Worm (Caenorhabditis elegans) whole organism, L3 larva: Measurements from ENCODE around the gene F38G1.3.

Experiments used
- R02D3.7 ChIP-seq: fragments of 150-350 bp; optimal IDR thresholded peaks from 2 replicates; lab custom pipeline; 2014; ENCODE audit warnings: missing biosample characterization, missing genetic modification characterization
- ama-1 ChIP-seq: fragments of 150-350 bp; optimal IDR thresholded peaks from 2 replicates; lab custom pipeline; 2018
- ceh-16 ChIP-seq: sonication (generic microtip); optimal IDR thresholded peaks from 2 replicates; lab custom pipeline; 2017; ENCODE audit warnings: missing biosample characterization, missing genetic modification characterization
- ceh-82 ChIP-seq: fragments of 150-350 bp; optimal IDR thresholded peaks from 2 replicates; lab custom pipeline; 2014; ENCODE audit warnings: missing biosample characterization, missing genetic modification characterization
- daf-12 ChIP-seq: fragments of 150-350 bp; optimal IDR thresholded peaks from 2 replicates; lab custom pipeline; 2014; ENCODE audit warnings: missing biosample characterization, missing genetic modification reagents, missing genetic modification characterization
- egl-5 ChIP-seq: fragments of 150-350 bp; optimal IDR thresholded peaks from 2 replicates; lab custom pipeline; 2017; ENCODE audit warnings: missing biosample characterization, missing genetic modification reagents, missing genetic modification characterization, inconsistent platforms
- elt-1 ChIP-seq: fragments of 150-350 bp; optimal IDR thresholded peaks from 2 replicates; lab custom pipeline; 2014; ENCODE audit warnings: missing biosample characterization, missing genetic modification characterization
- elt-2 ChIP-seq: sonication (generic microtip); optimal IDR thresholded peaks from 2 replicates; lab custom pipeline; 2016; ENCODE audit warnings: missing genetic modification reagents, mild to moderate bottlenecking, missing genetic modification characterization, missing compliant biosample characterization
- elt-3 ChIP-seq, 3 experiments: fragments of 150-350 bp in 1 of 3; sonication (generic microtip) in 2 of 3; optimal IDR thresholded peaks; 2 replicates in 2 of 3; 4 replicates in 1 of 3; lab custom pipeline; 2014 to 2017; ENCODE audit warnings: missing biosample characterization in 3 of 3, missing genetic modification characterization in 3 of 3
- eor-1 ChIP-seq, 2 experiments: fragments of 150-350 bp; optimal IDR thresholded peaks; 2 replicates each; lab custom pipeline; 2014 to 2018; ENCODE audit warnings: missing biosample characterization in 2 of 2, missing genetic modification characterization in 2 of 2
- fos-1 ChIP-seq: fragments of 150-350 bp; optimal IDR thresholded peaks from 2 replicates; lab custom pipeline; 2014; ENCODE audit warnings: missing biosample characterization, missing genetic modification characterization
- jun-1 ChIP-seq: fragments of 150-350 bp; optimal IDR thresholded peaks from 2 replicates; lab custom pipeline; 2014; ENCODE audit warnings: missing biosample characterization, missing genetic modification reagents, missing genetic modification characterization
- lin-15B ChIP-seq: fragments of 150-350 bp; optimal IDR thresholded peaks from 2 replicates; lab custom pipeline; 2014; ENCODE audit warnings: missing biosample characterization, missing genetic modification characterization
- lsy-12 ChIP-seq: sonication (generic microtip); optimal IDR thresholded peaks from 2 replicates; lab custom pipeline; 2016; ENCODE audit warnings: mild to moderate bottlenecking, missing genetic modification characterization, missing compliant biosample characterization
- mdl-1 ChIP-seq: fragments of 150-350 bp; optimal IDR thresholded peaks from 2 replicates; lab custom pipeline; 2014; ENCODE audit warnings: missing biosample characterization, missing genetic modification characterization
- nfya-1 ChIP-seq: sonication (generic microtip); optimal IDR thresholded peaks from 2 replicates; lab custom pipeline; 2017; ENCODE audit warnings: missing genetic modification characterization, mild to moderate bottlenecking, missing compliant biosample characterization, antibody characterized with exemption, moderate library complexity; ENCODE audit not compliant: insufficient read depth
- nhr-23 ChIP-seq: fragments of 150-350 bp; optimal IDR thresholded peaks from 2 replicates; lab custom pipeline; 2014; ENCODE audit warnings: missing biosample characterization, missing genetic modification reagents, missing genetic modification characterization
- nhr-237 ChIP-seq: fragments of 150-350 bp; optimal IDR thresholded peaks from 2 replicates; lab custom pipeline; 2014; ENCODE audit warnings: missing biosample characterization, missing genetic modification characterization
- nhr-25 ChIP-seq: sonication (generic microtip); optimal IDR thresholded peaks from 2 replicates; lab custom pipeline; 2017; ENCODE audit warnings: missing biosample characterization, missing genetic modification characterization
- nhr-43 ChIP-seq: sonication (generic microtip); optimal IDR thresholded peaks from 2 replicates; lab custom pipeline; 2016; ENCODE audit warnings: mild to moderate bottlenecking, missing genetic modification characterization, missing compliant biosample characterization; ENCODE audit not compliant: poor library complexity, severe bottlenecking
- nhr-76 ChIP-seq: fragments of 150-350 bp; sonication (generic microtip); optimal IDR thresholded peaks from 5 replicates; lab custom pipeline; 2014; ENCODE audit warnings: missing biosample characterization, missing genetic modification characterization
- nhr-77 ChIP-seq: fragments of 150-350 bp; optimal IDR thresholded peaks from 2 replicates; lab custom pipeline; 2014; ENCODE audit warnings: missing biosample characterization, missing genetic modification characterization
- pha-4 ChIP-seq: fragments of 150-350 bp; optimal IDR thresholded peaks from 2 replicates; lab custom pipeline; 2014; ENCODE audit warnings: missing biosample characterization, missing genetic modification reagents, missing genetic modification characterization
- pqm-1 ChIP-seq: fragments of 150-350 bp; optimal IDR thresholded peaks from 2 replicates; lab custom pipeline; 2017; ENCODE audit warnings: missing biosample characterization, missing genetic modification characterization, inconsistent platforms
- sea-2 ChIP-seq: fragments of 150-350 bp; sonication (generic microtip); optimal IDR thresholded peaks from 4 replicates; lab custom pipeline; 2014; ENCODE audit warnings: missing biosample characterization, missing genetic modification reagents, missing genetic modification characterization
- skn-1 ChIP-seq: fragments of 150-350 bp; optimal IDR thresholded peaks from 2 replicates; lab custom pipeline; 2014; ENCODE audit warnings: missing biosample characterization, missing genetic modification characterization
- snpc-4 ChIP-seq: fragments of 150-350 bp; optimal IDR thresholded peaks from 2 replicates; lab custom pipeline; 2014; ENCODE audit warnings: missing biosample characterization, missing genetic modification characterization
- tbx-2 ChIP-seq: sonication (generic microtip); optimal IDR thresholded peaks from 2 replicates; lab custom pipeline; 2016; ENCODE audit warnings: mild to moderate bottlenecking, missing genetic modification characterization, missing compliant biosample characterization
- zag-1 ChIP-seq: fragments of 150-350 bp; optimal IDR thresholded peaks from 2 replicates; lab custom pipeline; 2014; ENCODE audit warnings: missing biosample characterization, missing genetic modification characterization

Gene F38G1.3

ce11 chrX:476261-476660, at the start of gene F38G1.3:
Gene F38G1.3, plus strand, starts transcription at chrX:476561.
- TF ChIP-seq lsy-12 (tag; lab: Kevin White, UChicago) (no peak), nhr-77 (tag; lab: Kevin White, UChicago) (no peak), jun-1 (tag; lab: Kevin White, UChicago) (no peak), lin-15B (tag; lab: Kevin White, UChicago) (no peak), fos-1 (no peak), sea-2 (no peak), R02D3.7 (no peak), daf-12 (tag; lab: Kevin White, UChicago) (no peak)

DNA sequence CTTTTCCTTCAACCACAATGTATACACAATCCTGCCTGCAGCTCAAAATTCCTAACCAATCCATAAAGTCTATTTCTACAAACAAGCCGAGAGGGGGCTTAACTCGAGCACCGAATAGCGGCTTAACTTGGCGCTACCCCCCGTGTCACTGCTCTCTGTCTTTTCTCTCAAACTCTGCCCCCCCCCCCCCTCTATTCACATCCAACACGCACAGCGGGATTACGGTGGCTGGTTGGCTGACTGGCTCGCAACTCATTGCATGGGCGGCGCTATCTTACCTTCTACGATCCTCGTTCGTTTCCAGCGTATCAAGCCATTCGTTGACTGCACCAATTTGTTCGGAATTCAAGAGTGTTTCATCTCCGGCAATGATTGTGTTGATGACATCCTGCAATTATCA, 44.8 kb upstream of the F38G1.3 start:
- TF ChIP-seq nfya-1 (tag; lab: Kevin White, UChicago) (peak; percentile 69), fos-1 (no peak)
- TF ChIP-seq, all 47 proteins: peak for 1

DNA sequence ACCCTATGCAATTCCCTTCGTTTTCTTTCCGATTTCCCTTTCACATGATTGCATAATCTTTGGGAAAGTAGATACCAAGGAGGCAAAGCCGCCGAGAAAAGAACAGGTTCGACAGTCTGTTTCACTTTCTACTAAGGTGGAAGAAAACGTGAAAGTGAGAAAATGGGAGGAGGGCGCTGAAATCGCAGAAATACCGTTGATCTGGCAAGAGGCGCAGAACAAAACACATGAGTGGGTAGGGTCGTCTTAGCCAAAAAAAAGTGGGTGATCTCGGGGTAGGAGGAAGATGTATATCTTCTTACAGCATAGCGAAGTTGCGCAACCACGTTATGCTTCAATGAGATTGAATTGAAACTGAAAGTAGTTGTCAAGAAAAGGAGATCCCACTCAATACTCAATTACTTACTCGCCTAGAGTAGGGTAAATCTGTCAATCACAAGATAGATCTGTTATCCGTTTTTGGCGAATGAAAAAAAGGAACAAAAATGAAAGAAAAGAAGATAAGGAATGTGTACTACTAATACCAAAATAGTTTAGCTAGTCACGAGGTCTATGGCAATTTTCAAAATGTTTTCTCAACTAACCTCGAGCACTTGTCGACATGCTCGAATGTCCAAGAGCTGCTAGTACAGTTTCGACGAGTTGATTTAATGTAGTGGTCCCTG, 43.2 kb upstream of the F38G1.3 start:
- TF ChIP-seq ceh-16 (no peak), nfya-1 (tag; lab: Kevin White, UChicago) (peak; percentile 48), nhr-23 (tag; lab: Kevin White, UChicago) (peak; percentile 55), egl-5 (tag; lab: Kevin White, UChicago) (no peak), ama-1 (lab: Kevin White, UChicago) (peak; percentile 48), nhr-25 (tag; lab: Kevin White, UChicago) (peak; percentile 77), nhr-43 (tag; lab: Kevin White, UChicago) (no peak), snpc-4 (tag; lab: Kevin White, UChicago) (no peak), sea-2 (no peak), elt-1 (tag; lab: Kevin White, UChicago) (peak; percentile 23)

- TF ChIP-seq egl-5 (tag; lab: Kevin White, UChicago) (no peak), nfya-1 (tag; lab: Kevin White, UChicago) (peak; percentile 93)
Observed at ce11 chrX:433747-434146, 42.6 kb upstream of the F38G1.3 start, which contains the start of gene dve-1. Gene dve-1, minus strand, starts transcription at chrX:433812.

- TF ChIP-seq eor-1 (tag; optimal IDR thresholded peaks at IDR 0.05; lab: Kevin White, UChicago) (no peak), nfya-1 (tag; lab: Kevin White, UChicago) (no peak), nhr-77 (tag; lab: Kevin White, UChicago) (no peak), pha-4 (peak; percentile 7), nhr-43 (tag; lab: Kevin White, UChicago) (no peak), mdl-1 (no peak), pqm-1 (tag; lab: Kevin White, UChicago) (peak; percentile 71), elt-2 (peak; percentile 55), nhr-76 (no peak), jun-1 (tag; lab: Kevin White, UChicago) (peak; percentile 22)
- TF ChIP-seq, all 47 proteins: peak for 4
Observed at ce11 chrX:438396-438795, 38.0 kb upstream of the F38G1.3 start.

- TF ChIP-seq elt-3 (tag; optimal IDR thresholded peaks at IDR 0.05; lab: Kevin White, UChicago) = no peak
- TF ChIP-seq pqm-1 (tag; lab: Kevin White, UChicago) = peak; percentile 46
- TF ChIP-seq elt-2 = peak; percentile 73
- no peak for TF ChIP-seq ceh-82
- no peak for TF ChIP-seq skn-1 (tag; lab: Kevin White, UChicago)
- TF ChIP-seq tbx-2 (tag; lab: Kevin White, UChicago) = no peak
- no peak for TF ChIP-seq nhr-237 (tag; lab: Kevin White, UChicago)
- no peak for TF ChIP-seq zag-1 (tag; lab: Kevin White, UChicago)
- no peak for TF ChIP-seq eor-1 (tag; optimal IDR thresholded peaks at IDR 0.05; lab: Kevin White, UChicago)
- no peak for TF ChIP-seq snpc-4 (tag; lab: Kevin White, UChicago)
Observed at ce11 chrX:439031-439430, 37.3 kb upstream of the F38G1.3 start.
